Comparison of ENCODE assay signal across 6 worm cellular contexts in the genomic region with DNA sequence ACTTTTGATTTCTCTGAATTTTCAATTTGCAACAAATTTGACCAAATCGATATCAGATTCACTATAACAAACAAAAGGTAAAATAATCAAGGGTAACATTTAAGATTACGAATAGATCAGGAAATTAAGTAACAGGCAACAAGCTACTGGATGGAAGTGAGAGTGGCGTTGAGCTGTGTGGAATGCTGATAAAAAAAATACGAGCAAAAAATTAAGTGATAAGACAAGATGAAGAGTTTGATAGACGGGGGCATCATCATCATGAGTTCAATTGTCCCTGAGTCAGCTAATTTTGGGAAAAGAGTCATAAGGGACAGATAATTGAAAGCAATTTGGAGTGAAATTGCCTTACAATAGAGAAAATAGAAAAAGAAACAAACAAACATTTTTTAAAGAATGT.
TF ChIP-seq lines count a peak whose summit lies in the region.

No protein-coding gene starts in this region.

TF ChIP-seq in whole organism, L1 larva, 84 proteins besides CTCF, POLR2A, EP300 and RAD21:
- TF ChIP-seq ceh-82 (tag; optimal IDR thresholded peaks at IDR 0.05; lab: Kevin White, UChicago) (no peak), nhr-71 (tag; optimal IDR thresholded peaks at IDR 0.05; lab: Kevin White, UChicago) (peak; percentile 24), ceh-8 (GFP tag; optimal IDR thresholded peaks at IDR 0.05; lab: Kevin White, UChicago) (peak; percentile 7), elt-2 (tag; optimal IDR thresholded peaks at IDR 0.05; lab: Kevin White, UChicago) (peak; percentile 31)

TF ChIP-seq in whole organism, L2 larva, 48 proteins besides CTCF, POLR2A, EP300 and RAD21:
- TF ChIP-seq lsy-2 (tag; optimal IDR thresholded peaks at IDR 0.05; lab: Kevin White, UChicago) (no peak), sma-3 (GFP tag; optimal IDR thresholded peaks at IDR 0.05; lab: Kevin White, UChicago) (no peak), lin-13 (GFP tag; optimal IDR thresholded peaks at IDR 0.05; lab: Kevin White, UChicago) (no peak), C34F6.9 (tag; optimal IDR thresholded peaks at IDR 0.05; lab: Kevin White, UChicago) (no peak), mdl-1 (tag; optimal IDR thresholded peaks at IDR 0.05; lab: Kevin White, UChicago) (no peak), zag-1 (tag; optimal IDR thresholded peaks at IDR 0.05; lab: Kevin White, UChicago) (no peak), peb-1 (tag; optimal IDR thresholded peaks at IDR 0.05; lab: Kevin White, UChicago) (no peak), unc-39 (tag; optimal IDR thresholded peaks at IDR 0.05; lab: Kevin White, UChicago) (no peak), F13H6.1 (tag; optimal IDR thresholded peaks at IDR 0.05; lab: Kevin White, UChicago) (no peak), crh-2 (tag; optimal IDR thresholded peaks at IDR 0.05; lab: Kevin White, UChicago) (peak; percentile 9), lin-11 (tag; optimal IDR thresholded peaks at IDR 0.05; lab: Kevin White, UChicago) (no peak), alr-1 (tag; optimal IDR thresholded peaks at IDR 0.05; lab: Kevin White, UChicago) (no peak), fos-1 (tag; optimal IDR thresholded peaks at IDR 0.05; lab: Kevin White, UChicago) (peak; percentile 93), ztf-11 (tag; optimal IDR thresholded peaks at IDR 0.05; lab: Kevin White, UChicago) (no peak), elt-1 (tag; optimal IDR thresholded peaks at IDR 0.05; lab: Kevin White, UChicago) (no peak), sem-4 (tag; optimal IDR thresholded peaks at IDR 0.05; lab: Kevin White, UChicago) (no peak), blmp-1 (tag; optimal IDR thresholded peaks at IDR 0.05; lab: Kevin White, UChicago; ENCODE audit: insufficient read depth) (no peak)

TF ChIP-seq in whole organism, L3 larva, 47 proteins besides CTCF, POLR2A, EP300 and RAD21:
- TF ChIP-seq pqm-1 (tag; optimal IDR thresholded peaks at IDR 0.05; lab: Kevin White, UChicago) (peak; percentile 67), tbx-2 (tag; optimal IDR thresholded peaks at IDR 0.05; lab: Kevin White, UChicago) (no peak), nhr-23 (tag; optimal IDR thresholded peaks at IDR 0.05; lab: Kevin White, UChicago) (no peak), mml-1 (tag; optimal IDR thresholded peaks at IDR 0.05; lab: Kevin White, UChicago) (no peak), unc-62 (GFP tag; optimal IDR thresholded peaks at IDR 0.05; lab: Kevin White, UChicago) (no peak), lin-39 (tag; optimal IDR thresholded peaks at IDR 0.05; lab: Kevin White, UChicago) (no peak), nhr-43 (tag; optimal IDR thresholded peaks at IDR 0.05; lab: Kevin White, UChicago; ENCODE audit: poor library complexity, severe bottlenecking) (no peak), elt-2 (tag; optimal IDR thresholded peaks at IDR 0.05; lab: Kevin White, UChicago) (peak; percentile 83), egl-5 (tag; optimal IDR thresholded peaks at IDR 0.05; lab: Kevin White, UChicago) (no peak), ceh-9 (tag; optimal IDR thresholded peaks at IDR 0.05; lab: Kevin White, UChicago) (no peak), jun-1 (tag; optimal IDR thresholded peaks at IDR 0.05; lab: Kevin White, UChicago) (peak; percentile 21)

TF ChIP-seq in whole organism, L4 larva, 104 proteins besides CTCF, POLR2A, EP300 and RAD21:
- TF ChIP-seq nhr-28 (tag; optimal IDR thresholded peaks at IDR 0.05; lab: Kevin White, UChicago): peak; percentile 34
- TF ChIP-seq Y105C5A.15 (GFP tag; IDR thresholded peaks at IDR 0.05; lab: Robert Waterston, UW): no peak
- TF ChIP-seq hlh-11 (tag; optimal IDR thresholded peaks at IDR 0.05; lab: Kevin White, UChicago): peak; percentile 58
- TF ChIP-seq pqm-1 (tag; optimal IDR thresholded peaks at IDR 0.05; lab: Kevin White, UChicago): peak; percentile 80
- peak; percentile 8 for TF ChIP-seq hlh-30 (tag; optimal IDR thresholded peaks at IDR 0.05; lab: Kevin White, UChicago; ENCODE audit: insufficient read depth)
- TF ChIP-seq F26F4.8 (GFP tag; conservative IDR thresholded peaks at IDR 0.05; lab: Robert Waterston, UW): no peak
- peak; percentile 76 for TF ChIP-seq dmd-6 (GFP tag; IDR thresholded peaks at IDR 0.05; lab: Robert Waterston, UW)
- TF ChIP-seq aha-1 (tag; lab: Kevin White, UChicago): peak; percentile 25

TF ChIP-seq in whole organism, late embryonic, 69 proteins besides CTCF, POLR2A, EP300 and RAD21:
- TF ChIP-seq dve-1 (tag; optimal IDR thresholded peaks at IDR 0.05; lab: Kevin White, UChicago) (no peak), elt-2 (tag; optimal IDR thresholded peaks at IDR 0.05; lab: Kevin White, UChicago) (peak; percentile 4)

TF ChIP-seq in whole organism, young adult, 124 proteins besides CTCF, POLR2A, EP300 and RAD21:
- TF ChIP-seq nhr-80 (tag; optimal IDR thresholded peaks at IDR 0.05; lab: Kevin White, UChicago) (peak; percentile 78), mcd-1 (GFP tag; IDR thresholded peaks at IDR 0.05; lab: Robert Waterston, UW) (no peak)
